Fruit fly (Drosophila melanogaster): Measurements from ENCODE around the gene CG15263.

Gene CG15263

dm6 chr2L:15319208-15319607 lies 34.4 kb downstream of the CG15263 start:
- TF ChIP-seq cnc (optimal IDR thresholded peaks at IDR 0.05) (no peak), kay (GFP tag; ENCODE audit: borderline replicate concordance) (no peak), CG1620 (GFP tag; optimal IDR thresholded peaks at IDR 0.05) (no peak), tj (GFP tag; optimal IDR thresholded peaks at IDR 0.05) (no peak), CG12768 (GFP tag; optimal IDR thresholded peaks at IDR 0.05) (no peak), CG33017 (tag; optimal IDR thresholded peaks at IDR 0.05) (no peak), Crg-1 (GFP tag; optimal IDR thresholded peaks at IDR 0.05) (no peak), CG11617 (GFP tag; optimal IDR thresholded peaks at IDR 0.05) (no peak), CG7045 (GFP tag; optimal IDR thresholded peaks at IDR 0.05) (no peak), CG14711 (tag; optimal IDR thresholded peaks at IDR 0.05) (no peak), CG7101 (tag; optimal IDR thresholded peaks at IDR 0.05) (no peak), ovo (GFP tag; optimal IDR thresholded peaks at IDR 0.05) (no peak), Hr96 (GFP tag; optimal IDR thresholded peaks at IDR 0.05) (no peak), cic (GFP tag; optimal IDR thresholded peaks at IDR 0.05) (no peak), pad (GFP tag; optimal IDR thresholded peaks at IDR 0.05) (no peak), CG5204 (GFP tag; optimal IDR thresholded peaks at IDR 0.05) (no peak), Clk (GFP tag; optimal IDR thresholded peaks at IDR 0.05) (no peak), toe (GFP tag; optimal IDR thresholded peaks at IDR 0.05) (no peak), bab1 (GFP tag; optimal IDR thresholded peaks at IDR 0.05) (no peak), Mnt (GFP tag; optimal IDR thresholded peaks at IDR 0.05) (no peak)

- TF ChIP-seq CG33017 (tag; optimal IDR thresholded peaks at IDR 0.05) (no peak), CG7101 (tag; optimal IDR thresholded peaks at IDR 0.05) (no peak), cic (GFP tag; optimal IDR thresholded peaks at IDR 0.05) (no peak), CG14711 (tag; optimal IDR thresholded peaks at IDR 0.05) (no peak), Mnt (GFP tag; optimal IDR thresholded peaks at IDR 0.05) (no peak), CG11617 (GFP tag; optimal IDR thresholded peaks at IDR 0.05) (no peak), ovo (GFP tag; optimal IDR thresholded peaks at IDR 0.05) (no peak), toe (GFP tag; optimal IDR thresholded peaks at IDR 0.05) (no peak), Hr96 (GFP tag; optimal IDR thresholded peaks at IDR 0.05) (no peak)
Observed at dm6 chr2L:15319874-15320273, 35.1 kb downstream of the CG15263 start.

DNA sequence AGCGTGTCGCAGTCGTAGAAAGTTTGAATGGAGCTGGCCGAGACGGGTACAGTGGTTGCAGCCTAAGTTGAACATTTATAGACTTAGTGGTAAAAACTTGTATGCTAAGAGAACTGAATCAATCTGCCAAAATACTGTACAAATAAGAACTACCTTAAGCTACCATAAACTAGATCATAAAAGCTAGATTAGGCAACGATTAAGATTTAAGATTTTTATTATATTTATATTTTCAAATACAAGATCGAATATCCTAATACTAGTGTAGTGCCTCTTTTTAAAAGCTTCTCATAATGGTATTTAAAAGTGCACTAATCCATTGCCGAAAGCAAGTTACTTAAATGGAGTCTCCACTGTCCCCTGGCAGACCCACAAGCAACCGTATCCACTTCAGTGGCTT lies 36.6 kb downstream of the CG15263 start:
- TF ChIP-seq pad (GFP tag; optimal IDR thresholded peaks at IDR 0.05) (no peak), Crg-1 (GFP tag; optimal IDR thresholded peaks at IDR 0.05) (no peak), CG7101 (tag; optimal IDR thresholded peaks at IDR 0.05) (no peak)

DNA sequence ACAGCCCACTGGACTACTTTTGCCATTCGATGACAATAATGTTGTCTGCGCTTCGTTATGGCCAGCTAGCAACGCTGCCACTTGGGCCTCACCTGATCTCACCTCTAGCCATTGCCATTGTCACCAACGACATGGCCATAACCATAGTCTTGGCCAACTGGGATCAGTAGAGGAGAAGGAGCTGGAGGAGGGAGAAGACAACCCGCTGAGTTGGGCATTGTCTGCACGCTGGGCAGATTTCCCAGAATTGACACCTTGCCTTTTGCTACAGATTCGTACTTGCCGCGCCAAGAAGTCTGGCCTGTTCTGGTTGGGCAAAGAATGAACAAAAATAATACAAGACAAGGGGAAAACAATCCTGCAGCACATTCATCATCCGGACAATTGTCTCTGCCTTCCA lies 38.4 kb downstream of the CG15263 start:
- no peak for TF ChIP-seq CG5204 (GFP tag; optimal IDR thresholded peaks at IDR 0.05)
- TF ChIP-seq toe (GFP tag; optimal IDR thresholded peaks at IDR 0.05) = no peak
- no peak for TF ChIP-seq Mnt (GFP tag; optimal IDR thresholded peaks at IDR 0.05)
- no peak for TF ChIP-seq cnc (optimal IDR thresholded peaks at IDR 0.05)
- TF ChIP-seq CG11617 (GFP tag; optimal IDR thresholded peaks at IDR 0.05) = no peak
- no peak for TF ChIP-seq ovo (GFP tag; optimal IDR thresholded peaks at IDR 0.05)
- no peak for TF ChIP-seq bab1 (GFP tag; optimal IDR thresholded peaks at IDR 0.05)
- no peak for TF ChIP-seq Clk (GFP tag; optimal IDR thresholded peaks at IDR 0.05)
- no peak for TF ChIP-seq CG7045 (GFP tag; optimal IDR thresholded peaks at IDR 0.05)
- no peak for TF ChIP-seq tj (GFP tag; optimal IDR thresholded peaks at IDR 0.05)
- TF ChIP-seq Crg-1 (GFP tag; optimal IDR thresholded peaks at IDR 0.05) = no peak
- TF ChIP-seq CG33017 (tag; optimal IDR thresholded peaks at IDR 0.05) = no peak
- TF ChIP-seq cic (GFP tag; optimal IDR thresholded peaks at IDR 0.05) = no peak
- no peak for TF ChIP-seq kay (GFP tag; ENCODE audit: borderline replicate concordance)
- no peak for TF ChIP-seq CG12768 (GFP tag; optimal IDR thresholded peaks at IDR 0.05)
- TF ChIP-seq CG14711 (tag; optimal IDR thresholded peaks at IDR 0.05) = no peak
- no peak for TF ChIP-seq pad (GFP tag; optimal IDR thresholded peaks at IDR 0.05)
- TF ChIP-seq CG7101 (tag; optimal IDR thresholded peaks at IDR 0.05) = no peak
- TF ChIP-seq CG1620 (GFP tag; optimal IDR thresholded peaks at IDR 0.05) = no peak

dm6 chr2L:15324103-15324840 lies 39.5 kb downstream of the CG15263 start:
- no peak for TF ChIP-seq Mnt (GFP tag; optimal IDR thresholded peaks at IDR 0.05)
- TF ChIP-seq Crg-1 (GFP tag; optimal IDR thresholded peaks at IDR 0.05) = no peak
- TF ChIP-seq CG7045 (GFP tag; optimal IDR thresholded peaks at IDR 0.05) = no peak
- no peak for TF ChIP-seq CG33017 (tag; optimal IDR thresholded peaks at IDR 0.05)
- no peak for TF ChIP-seq CG11617 (GFP tag; optimal IDR thresholded peaks at IDR 0.05)

dm6 chr2L:15325555-15326285 lies 40.9 kb downstream of the CG15263 start:
- TF ChIP-seq bab1 (GFP tag; optimal IDR thresholded peaks at IDR 0.05) = no peak

- TF ChIP-seq CG12768 (GFP tag; optimal IDR thresholded peaks at IDR 0.05) (no peak), bab1 (GFP tag; optimal IDR thresholded peaks at IDR 0.05) (no peak), CG7101 (tag; optimal IDR thresholded peaks at IDR 0.05) (no peak), CG7045 (GFP tag; optimal IDR thresholded peaks at IDR 0.05) (no peak), cic (GFP tag; optimal IDR thresholded peaks at IDR 0.05) (no peak), kay (GFP tag; ENCODE audit: borderline replicate concordance) (no peak), cnc (optimal IDR thresholded peaks at IDR 0.05) (no peak), CG5204 (GFP tag; optimal IDR thresholded peaks at IDR 0.05) (no peak), CG33017 (tag; optimal IDR thresholded peaks at IDR 0.05) (no peak), ovo (GFP tag; optimal IDR thresholded peaks at IDR 0.05) (no peak), Mnt (GFP tag; optimal IDR thresholded peaks at IDR 0.05) (no peak), Crg-1 (GFP tag; optimal IDR thresholded peaks at IDR 0.05) (no peak), tj (GFP tag; optimal IDR thresholded peaks at IDR 0.05) (no peak), CG1620 (GFP tag; optimal IDR thresholded peaks at IDR 0.05) (no peak), Hr96 (GFP tag; optimal IDR thresholded peaks at IDR 0.05) (no peak), toe (GFP tag; optimal IDR thresholded peaks at IDR 0.05) (no peak), CG11617 (GFP tag; optimal IDR thresholded peaks at IDR 0.05) (no peak), pad (GFP tag; optimal IDR thresholded peaks at IDR 0.05) (no peak), CG14711 (tag; optimal IDR thresholded peaks at IDR 0.05) (no peak)
Observed at dm6 chr2L:15327993-15328392, 43.2 kb downstream of the CG15263 start.
